Worm (Caenorhabditis elegans) whole organism, midembryonic: Measurements from ENCODE around the gene C29F9.2.

Source experiments
- T22C8.4 ChIP-seq: fragments of 200-800 bp; sonication (Bioruptor generic); IDR thresholded peaks from 2 replicates; pipeline ENCODE4 v1.3.6; 2022; ENCODE audit warnings: missing genetic modification characterization, missing compliant biosample characterization
- cog-1 ChIP-seq: sonication (generic microtip); optimal IDR thresholded peaks from 2 replicates; lab custom pipeline; 2016; ENCODE audit warnings: missing genetic modification characterization, missing compliant biosample characterization
- flt-1 ChIP-seq: fragments of 200-800 bp; sonication (Bioruptor generic); IDR thresholded peaks from 2 replicates; pipeline ENCODE4 v1.3.6; 2022; ENCODE audit warnings: missing genetic modification characterization, missing compliant biosample characterization
- klf-2 ChIP-seq: fragments of 200-800 bp; sonication (Bioruptor generic); conservative IDR thresholded peaks from 2 replicates; pipeline ENCODE4 v1.3.6; 2022; ENCODE audit warnings: missing genetic modification reagents, missing genetic modification characterization, missing compliant biosample characterization
- med-1 ChIP-seq: sonication (generic microtip); optimal IDR thresholded peaks from 2 replicates; lab custom pipeline; 2017; ENCODE audit warnings: missing genetic modification characterization, mild to moderate bottlenecking, missing compliant biosample characterization, antibody characterized with exemption, missing genetic modification reagents; ENCODE audit not compliant: insufficient read depth
- ref-1 ChIP-seq: fragments of 200-800 bp; sonication (Bioruptor generic); conservative IDR thresholded peaks from 2 replicates; pipeline ENCODE4 v1.3.6; 2022; ENCODE audit warnings: missing genetic modification reagents, missing genetic modification characterization, missing compliant biosample characterization
- tab-1 ChIP-seq: fragments of 200-800 bp; sonication (Bioruptor generic); IDR thresholded peaks from 2 replicates; pipeline ENCODE4 v1.3.6; 2022; ENCODE audit warnings: missing genetic modification characterization, missing compliant biosample characterization
- ztf-23 ChIP-seq: fragments of 200-800 bp; sonication (Bioruptor generic); IDR thresholded peaks from 2 replicates; pipeline ENCODE4 v1.3.6; 2022; ENCODE audit warnings: missing genetic modification reagents, missing genetic modification characterization, missing compliant biosample characterization
- ztf-29 ChIP-seq: fragments of 200-800 bp; sonication (Bioruptor generic); IDR thresholded peaks from 2 replicates; pipeline ENCODE4 v1.3.6; 2022; ENCODE audit warnings: missing genetic modification reagents, missing genetic modification characterization, missing compliant biosample characterization

Gene C29F9.2

ce11 chrIII:143121-143520, 12.4 kb downstream of the C29F9.2 start, which contains the start of gene fbxb-82:
Gene fbxb-82, minus strand, starts transcription at chrIII:143221.
- TF ChIP-seq flt-1 (GFP tag; lab: Robert Waterston, UW) (no peak), klf-2 (no peak), ref-1 (GFP tag; lab: Robert Waterston, UW) (no peak), med-1 (GFP tag; lab: Kevin White, UChicago) (no peak), T22C8.4 (GFP tag; lab: Robert Waterston, UW) (no peak), ztf-29 (GFP tag; lab: Robert Waterston, UW) (no peak), ztf-23 (GFP tag; lab: Robert Waterston, UW) (no peak), cog-1 (no peak), tab-1 (GFP tag; lab: Robert Waterston, UW) (no peak)

ce11 chrIII:145078-145477, 14.3 kb downstream of the C29F9.2 start, which contains the start of the genes T17A3.12 and fbxb-83:
Gene T17A3.12, minus strand, starts transcription at chrIII:145178.
Gene fbxb-83, minus strand, starts transcription at chrIII:145211.
- no peak for TF ChIP-seq tab-1 (GFP tag; lab: Robert Waterston, UW)
- TF ChIP-seq T22C8.4 (GFP tag; lab: Robert Waterston, UW) = no peak
- no peak for TF ChIP-seq klf-2
- no peak for TF ChIP-seq cog-1
- TF ChIP-seq flt-1 (GFP tag; lab: Robert Waterston, UW) = no peak
- no peak for TF ChIP-seq ref-1 (GFP tag; lab: Robert Waterston, UW)
- no peak for TF ChIP-seq med-1 (GFP tag; lab: Kevin White, UChicago)
- no peak for TF ChIP-seq ztf-23 (GFP tag; lab: Robert Waterston, UW)
- TF ChIP-seq ztf-29 (GFP tag; lab: Robert Waterston, UW) = no peak

- TF ChIP-seq klf-2 = no peak
- no peak for TF ChIP-seq T22C8.4 (GFP tag; lab: Robert Waterston, UW)
- no peak for TF ChIP-seq med-1 (GFP tag; lab: Kevin White, UChicago)
- TF ChIP-seq tab-1 (GFP tag; lab: Robert Waterston, UW) = no peak
- TF ChIP-seq ztf-23 (GFP tag; lab: Robert Waterston, UW) = no peak
- no peak for TF ChIP-seq flt-1 (GFP tag; lab: Robert Waterston, UW)
- no peak for TF ChIP-seq ztf-29 (GFP tag; lab: Robert Waterston, UW)
- TF ChIP-seq ref-1 (GFP tag; lab: Robert Waterston, UW) = no peak
- TF ChIP-seq cog-1 = no peak
These were observed 15.6 kb downstream of the C29F9.2 start, which contains the start of gene fbxb-84 for ce11 chrIII:146369-146768. Gene fbxb-84, minus strand, starts transcription at chrIII:146469.

ce11 chrIII:147570-148076, 16.9 kb downstream of the C29F9.2 start, which contains the start of gene sqst-5:
Gene sqst-5, minus strand, starts transcription at chrIII:147620.
- no peak for TF ChIP-seq tab-1 (GFP tag; lab: Robert Waterston, UW)
- TF ChIP-seq ref-1 (GFP tag; lab: Robert Waterston, UW) = no peak
- no peak for TF ChIP-seq ztf-29 (GFP tag; lab: Robert Waterston, UW)
- TF ChIP-seq T22C8.4 (GFP tag; lab: Robert Waterston, UW) = no peak
- no peak for TF ChIP-seq flt-1 (GFP tag; lab: Robert Waterston, UW)
- no peak for TF ChIP-seq med-1 (GFP tag; lab: Kevin White, UChicago)
- TF ChIP-seq cog-1 = no peak
- no peak for TF ChIP-seq ztf-23 (GFP tag; lab: Robert Waterston, UW)
- TF ChIP-seq klf-2 = no peak

- TF ChIP-seq ref-1 (GFP tag; lab: Robert Waterston, UW) (no peak), T22C8.4 (GFP tag; lab: Robert Waterston, UW) (no peak), med-1 (GFP tag; lab: Kevin White, UChicago) (no peak), klf-2 (no peak), ztf-29 (GFP tag; lab: Robert Waterston, UW) (no peak), tab-1 (GFP tag; lab: Robert Waterston, UW) (no peak), ztf-23 (GFP tag; lab: Robert Waterston, UW) (no peak), flt-1 (GFP tag; lab: Robert Waterston, UW) (no peak), cog-1 (no peak)
These were observed 18.4 kb downstream of the C29F9.2 start for ce11 chrIII:149132-149531.

- no peak for TF ChIP-seq cog-1
- no peak for TF ChIP-seq klf-2
- no peak for TF ChIP-seq med-1 (GFP tag; lab: Kevin White, UChicago)
- no peak for TF ChIP-seq T22C8.4 (GFP tag; lab: Robert Waterston, UW)
- no peak for TF ChIP-seq ref-1 (GFP tag; lab: Robert Waterston, UW)
- TF ChIP-seq ztf-29 (GFP tag; lab: Robert Waterston, UW) = no peak
- TF ChIP-seq tab-1 (GFP tag; lab: Robert Waterston, UW) = no peak
- no peak for TF ChIP-seq ztf-23 (GFP tag; lab: Robert Waterston, UW)
- TF ChIP-seq flt-1 (GFP tag; lab: Robert Waterston, UW) = no peak
These were observed 20.3 kb downstream of the C29F9.2 start for ce11 chrIII:151084-151483.

ce11 chrIII:154168-154567, 23.4 kb downstream of the C29F9.2 start:
- no peak for TF ChIP-seq tab-1 (GFP tag; lab: Robert Waterston, UW)
- TF ChIP-seq flt-1 (GFP tag; lab: Robert Waterston, UW) = no peak
- no peak for TF ChIP-seq ref-1 (GFP tag; lab: Robert Waterston, UW)
- no peak for TF ChIP-seq med-1 (GFP tag; lab: Kevin White, UChicago)
- TF ChIP-seq klf-2 = no peak
- no peak for TF ChIP-seq ztf-29 (GFP tag; lab: Robert Waterston, UW)
- TF ChIP-seq cog-1 = no peak
- no peak for TF ChIP-seq ztf-23 (GFP tag; lab: Robert Waterston, UW)

ce11 chrIII:156645-157044, 25.9 kb downstream of the C29F9.2 start, which contains the start of the genes zig-13 and ver-1:
Gene zig-13, minus strand, starts transcription at chrIII:156745.
Gene ver-1, plus strand, starts transcription at chrIII:156824.
- TF ChIP-seq ztf-29 (GFP tag; lab: Robert Waterston, UW) (no peak), flt-1 (GFP tag; lab: Robert Waterston, UW) (no peak), med-1 (GFP tag; lab: Kevin White, UChicago) (no peak), tab-1 (GFP tag; lab: Robert Waterston, UW) (no peak), T22C8.4 (GFP tag; lab: Robert Waterston, UW) (no peak), ref-1 (GFP tag; lab: Robert Waterston, UW) (no peak), klf-2 (no peak), ztf-23 (GFP tag; lab: Robert Waterston, UW) (no peak)

ce11 chrIII:157980-158379, 27.2 kb downstream of the C29F9.2 start:
- TF ChIP-seq flt-1 (GFP tag; lab: Robert Waterston, UW) (no peak), ztf-23 (GFP tag; lab: Robert Waterston, UW) (no peak)
